Worm (Caenorhabditis elegans): Measurements from ENCODE around the gene dnj-23.

- TF ChIP-seq aly-2 (tag; optimal IDR thresholded peaks at IDR 0.05), result no peak
- no peak for TF ChIP-seq ztf-11 (tag; optimal IDR thresholded peaks at IDR 0.05)
- no peak for TF ChIP-seq ama-1 (optimal IDR thresholded peaks at IDR 0.05)
- no peak for TF ChIP-seq nhr-77 (tag; optimal IDR thresholded peaks at IDR 0.05)
- TF ChIP-seq sea-2 (GFP tag; optimal IDR thresholded peaks at IDR 0.05), result no peak
- TF ChIP-seq pha-4 (tag; optimal IDR thresholded peaks at IDR 0.05), result no peak
- TF ChIP-seq egl-5 (tag; optimal IDR thresholded peaks at IDR 0.05), result no peak
Measured at ce11 chrII:9148079-9148478, 39.7 kb upstream of the dnj-23 start.

Data from whole organism, L3 larva.